Fruit fly (Drosophila melanogaster) whole organism, wandering third instar larva: ENCODE results near the gene Rpn3.

Source experiments
- Abd-B ChIP-seq: fragments of >200 bp; optimal IDR thresholded peaks from 2 replicates; lab custom pipeline; 2017; ENCODE audit warnings: missing biosample characterization, missing genetic modification characterization
- CG32264 ChIP-seq: fragments of 200-800 bp; sonication (Bioruptor generic); optimal IDR thresholded peaks from 2 replicates; lab custom pipeline; 2016; ENCODE audit warnings: missing biosample characterization, missing genetic modification characterization
- Dfd ChIP-seq: fragments of >200 bp; optimal IDR thresholded peaks from 2 replicates; lab custom pipeline; 2017; ENCODE audit warnings: missing biosample characterization, missing genetic modification characterization
- HLH106 ChIP-seq: fragments of 200-800 bp; optimal IDR thresholded peaks from 3 replicates; lab custom pipeline; 2019; ENCODE audit warnings: missing biosample characterization, mild to moderate bottlenecking, missing genetic modification characterization, moderate library complexity
- Myc ChIP-seq: fragments of >200 bp; optimal IDR thresholded peaks from 2 replicates; lab custom pipeline; 2017
- N ChIP-seq: fragments of >200 bp; optimal IDR thresholded peaks from 2 replicates; lab custom pipeline; 2018; ENCODE audit warnings: missing biosample characterization, missing external identifiers, missing genetic modification characterization
- Rel ChIP-seq, 2 experiments: fragments of 200-800 bp; sonication (Bioruptor generic) in 1 of 2; optimal IDR thresholded peaks; 2 replicates in 1 of 2; 3 replicates in 1 of 2; lab custom pipeline; 2016 to 2019; ENCODE audit warnings: mild to moderate bottlenecking in 2 of 2, missing biosample characterization in 2 of 2, missing genetic modification characterization in 2 of 2, moderate library complexity in 1 of 2
- br ChIP-seq: fragments of 200-800 bp; sonication (Bioruptor generic); optimal IDR thresholded peaks from 2 replicates; lab custom pipeline; 2016; ENCODE audit warnings: missing biosample characterization, missing genetic modification characterization
- ey ChIP-seq: fragments of 200-800 bp; sonication (Bioruptor generic); optimal IDR thresholded peaks from 2 replicates; lab custom pipeline; 2016; ENCODE audit warnings: missing biosample characterization, missing genetic modification characterization
- h ChIP-seq: fragments of 200-800 bp; sonication (Bioruptor generic); optimal IDR thresholded peaks from 3 replicates; lab custom pipeline; 2016; ENCODE audit warnings: missing biosample characterization, mild to moderate bottlenecking, missing genetic modification characterization
- sv ChIP-seq: fragments of 200-800 bp; sonication (Bioruptor generic); optimal IDR thresholded peaks from 3 replicates; lab custom pipeline; 2016; ENCODE audit warnings: missing biosample characterization, missing genetic modification characterization
- tai ChIP-seq: sonication (Bioruptor generic); optimal IDR thresholded peaks from 2 replicates; lab custom pipeline; 2016; ENCODE audit warnings: missing biosample characterization, missing genetic modification characterization

- TF ChIP-seq Abd-B (GFP tag; lab: Kevin White, UChicago) (no peak), Rel (GFP tag; optimal IDR thresholded peaks at IDR 0.05; lab: Kevin White, UChicago) (no peak), Rel (tag; optimal IDR thresholded peaks at IDR 0.05; lab: Kevin White, UChicago) (no peak), br (GFP tag; lab: Kevin White, UChicago) (no peak), HLH106 (tag; lab: Kevin White, UChicago) (no peak), Myc (lab: Kevin White, UChicago) (no peak), ey (GFP tag; lab: Kevin White, UChicago) (no peak), Dfd (GFP tag; lab: Kevin White, UChicago) (no peak), sv (no peak), h (no peak), N (GFP tag; lab: Kevin White, UChicago) (no peak), CG32264 (GFP tag; lab: Kevin White, UChicago) (no peak), tai (no peak)
These were observed 37.3 kb downstream of the Rpn3 start for dm6 chr2L:19088895-19089294.
